Worm (Caenorhabditis elegans) whole organism, young adult: ENCODE data around the gene F35D11.4.

ENCODE experiments used
- B0035.1 ChIP-seq: sonication (generic microtip); optimal IDR thresholded peaks from 2 replicates; lab custom pipeline; 2016; ENCODE audit warnings: missing genetic modification characterization, mild to moderate bottlenecking, missing compliant biosample characterization, missing genotype, missing genetic modification reagents
- F37B4.10 ChIP-seq: fragments of 200-800 bp; sonication (Bioruptor generic); IDR thresholded peaks from 2 replicates; pipeline ENCODE4 v1.3.6; 2022; ENCODE audit warnings: missing genetic modification characterization, missing compliant biosample characterization
- Y79H2A.3 ChIP-seq: fragments of 200-800 bp; sonication (Bioruptor generic); conservative IDR thresholded peaks from 2 replicates; pipeline ENCODE4 v1.3.6; 2022; ENCODE audit warnings: missing genetic modification reagents, missing genetic modification characterization, missing compliant biosample characterization
- efl-1 ChIP-seq: fragments of 150-350 bp; optimal IDR thresholded peaks from 2 replicates; lab custom pipeline; 2014; ENCODE audit warnings: missing biosample characterization, missing genetic modification reagents, missing genetic modification characterization
- hmg-1.2 ChIP-seq: fragments of 200-800 bp; sonication (Bioruptor generic); IDR thresholded peaks from 2 replicates; pipeline ENCODE4 v1.3.6; 2022; ENCODE audit warnings: missing genetic modification reagents, missing genetic modification characterization, missing compliant biosample characterization
- hsf-1 ChIP-seq: fragments of 200-800 bp; sonication (Bioruptor generic); IDR thresholded peaks from 2 replicates; pipeline ENCODE4 v1.3.6; 2022; ENCODE audit warnings: missing genetic modification reagents, missing genetic modification characterization, missing compliant biosample characterization
- let-526 ChIP-seq: fragments of 200-800 bp; sonication (Bioruptor generic); IDR thresholded peaks from 2 replicates; pipeline ENCODE4 v1.3.6; 2022; ENCODE audit warnings: missing genetic modification reagents, missing genetic modification characterization, missing compliant biosample characterization
- lin-26 ChIP-seq: fragments of 200-800 bp; sonication (Bioruptor generic); IDR thresholded peaks from 2 replicates; pipeline ENCODE4 v1.3.6; 2022; ENCODE audit warnings: missing genetic modification reagents, missing genetic modification characterization, missing compliant biosample characterization
- lir-1 ChIP-seq: fragments of 200-800 bp; sonication (Bioruptor generic); conservative IDR thresholded peaks from 2 replicates; pipeline ENCODE4 v1.3.6; 2022; ENCODE audit warnings: missing genetic modification reagents, missing genetic modification characterization, missing compliant biosample characterization
- nfya-1 ChIP-seq: sonication (generic microtip); optimal IDR thresholded peaks from 2 replicates; lab custom pipeline; 2017; ENCODE audit warnings: antibody characterized with exemption, missing compliant biosample characterization, missing genetic modification characterization, borderline replicate concordance; ENCODE audit not compliant: insufficient read depth
- nhr-27 ChIP-seq: fragments of 200-800 bp; sonication (Bioruptor generic); optimal IDR thresholded peaks from 2 replicates; lab custom pipeline; 2018; ENCODE audit warnings: mild to moderate bottlenecking, missing genetic modification characterization, moderate library complexity, missing compliant biosample characterization
- pha-4 ChIP-seq: fragments of 150-350 bp; sonication (generic microtip); optimal IDR thresholded peaks from 2 replicates; lab custom pipeline; 2014; ENCODE audit warnings: missing biosample characterization, missing genetic modification reagents, missing genetic modification characterization
- rcor-1 ChIP-seq: fragments of 200-800 bp; sonication (Bioruptor generic); IDR thresholded peaks from 2 replicates; pipeline ENCODE4 v1.3.6; 2022; ENCODE audit warnings: missing genetic modification reagents, missing genetic modification characterization, missing compliant biosample characterization
- sdz-38 ChIP-seq: sonication (generic microtip); optimal IDR thresholded peaks from 2 replicates; lab custom pipeline; 2016; ENCODE audit warnings: missing genotype, missing genetic modification characterization, missing compliant biosample characterization

DNA sequence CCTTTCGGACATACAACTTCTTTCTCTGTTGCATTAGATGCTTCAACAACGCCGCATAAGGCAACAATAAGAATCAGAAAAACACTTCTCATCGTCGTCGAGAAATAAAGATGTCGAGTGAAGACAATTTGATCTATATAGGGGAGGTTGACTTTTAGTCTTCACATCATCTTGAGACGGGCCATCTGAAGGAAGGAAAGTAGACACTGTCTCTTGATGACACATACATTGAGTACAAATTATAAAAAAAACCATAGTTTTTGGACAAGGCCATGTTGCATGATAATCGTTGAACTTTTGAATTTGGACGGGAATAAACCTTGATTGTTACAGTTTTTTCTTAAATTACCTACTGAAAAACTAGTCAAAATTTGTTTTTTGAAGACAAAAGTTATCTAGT, 18.4 kb downstream of the F35D11.4 start, which contains the start of gene clec-139:
- TF ChIP-seq rcor-1 (GFP tag; lab: Robert Waterston, UW): no peak
- no peak for TF ChIP-seq Y79H2A.3 (GFP tag; lab: Robert Waterston, UW)
- no peak for TF ChIP-seq B0035.1
- no peak for TF ChIP-seq lir-1
- no peak for TF ChIP-seq pha-4 (tag; lab: Kevin White, UChicago)
- no peak for TF ChIP-seq nfya-1 (tag; lab: Kevin White, UChicago)
- no peak for TF ChIP-seq let-526 (GFP tag; lab: Robert Waterston, UW)
- TF ChIP-seq hmg-1.2 (GFP tag; lab: Robert Waterston, UW): no peak
- no peak for TF ChIP-seq sdz-38 (tag; lab: Kevin White, UChicago)
- TF ChIP-seq nhr-27 (tag; lab: Kevin White, UChicago): no peak
- no peak for TF ChIP-seq F37B4.10 (GFP tag; lab: Robert Waterston, UW)
- no peak for TF ChIP-seq lin-26
- no peak for TF ChIP-seq hsf-1 (GFP tag; lab: Robert Waterston, UW)
- no peak for TF ChIP-seq efl-1 (GFP tag; lab: Kevin White, UChicago)
